Worm (Caenorhabditis elegans) whole organism, young adult: Measurements from ENCODE around the gene par-2.

ENCODE experiments used
- C17E4.6 ChIP-seq: fragments of 200-800 bp; sonication (Bioruptor generic); IDR thresholded peaks from 2 replicates; pipeline ENCODE4 v1.3.6; 2022; ENCODE audit warnings: missing genetic modification reagents, missing genetic modification characterization, missing compliant biosample characterization
- atf-7 ChIP-seq: sonication (generic microtip); optimal IDR thresholded peaks from 2 replicates; lab custom pipeline; 2017; ENCODE audit warnings: mild to moderate bottlenecking, missing genetic modification characterization, missing compliant biosample characterization
- ceh-58 ChIP-seq: fragments of 200-800 bp; sonication (Bioruptor generic); IDR thresholded peaks from 2 replicates; pipeline ENCODE4 v1.3.6; 2022; ENCODE audit warnings: missing genetic modification characterization, missing compliant biosample characterization
- efl-1 ChIP-seq: fragments of 150-350 bp; optimal IDR thresholded peaks from 2 replicates; lab custom pipeline; 2014; ENCODE audit warnings: missing biosample characterization, missing genetic modification reagents, missing genetic modification characterization
- unc-62 ChIP-seq: fragments of 150-350 bp; optimal IDR thresholded peaks from 2 replicates; lab custom pipeline; 2014; ENCODE audit warnings: missing biosample characterization, missing genetic modification reagents, missing genetic modification characterization

DNA sequence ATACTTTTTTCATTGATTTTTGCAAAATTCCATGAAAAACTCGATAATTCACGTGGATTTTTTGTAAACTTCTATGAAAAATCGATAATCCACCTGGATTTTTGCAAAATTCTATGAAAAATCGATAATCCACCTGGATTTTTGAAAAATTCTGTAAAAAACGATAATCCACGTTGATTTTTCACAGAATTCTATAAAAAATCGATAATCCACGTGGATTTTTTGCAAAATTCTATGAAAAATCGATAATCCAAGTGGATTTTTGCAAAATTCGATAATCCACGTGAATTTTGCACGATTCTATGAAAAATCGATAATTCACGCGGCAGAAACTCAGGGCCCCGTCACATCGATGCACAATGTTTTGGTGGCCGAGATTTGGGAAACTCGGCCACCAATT lies 23.1 kb upstream of the par-2 start:
- TF ChIP-seq unc-62 (GFP tag; lab: Kevin White, UChicago) (no peak), efl-1 (no peak), atf-7 (tag; lab: Kevin White, UChicago) (no peak), ceh-58 (GFP tag; lab: Robert Waterston, UW) (no peak), C17E4.6 (GFP tag; lab: Robert Waterston, UW) (no peak)
